Fruit fly (Drosophila melanogaster): ENCODE results near the gene rdgA.

The rdgA gene

dm6 chrX:8897859-8898427, 8.9 kb upstream of the rdgA start, which contains the start of gene Moe (continued):
- no peak for TF ChIP-seq CG8388 (GFP tag; optimal IDR thresholded peaks at IDR 0.05)
- TF ChIP-seq CG9215 (GFP tag; IDR thresholded peaks at IDR 0.05), result 0 out of 2 replicates have a peak, but pooled peaks have one; percentile 13
- 0 out of 4 replicates have a peak, but pooled peaks have one; percentile 41 for TF ChIP-seq chinmo (GFP tag; IDR thresholded peaks at IDR 0.05; ENCODE audit: partially characterized antibody)
- peak; percentile 89 for TF ChIP-seq CG42726 (GFP tag; IDR thresholded peaks at IDR 0.05; ENCODE audit: partially characterized antibody)
- no peak for TF ChIP-seq Asciz (GFP tag; optimal IDR thresholded peaks at IDR 0.05)
- TF ChIP-seq CG17912 (GFP tag; optimal IDR thresholded peaks at IDR 0.05), result no peak
- TF ChIP-seq CG16779 (GFP tag; IDR thresholded peaks at IDR 0.05), result no peak
- peak; percentile 52 for TF ChIP-seq CG32772 (GFP tag; IDR thresholded peaks at IDR 0.05)
- TF ChIP-seq CG8478 (optimal IDR thresholded peaks at IDR 0.05), result no peak
- no peak for TF ChIP-seq CG18619 (GFP tag; optimal IDR thresholded peaks at IDR 0.05)
- TF ChIP-seq oc (tag; optimal IDR thresholded peaks at IDR 0.05), result no peak
- no peak for TF ChIP-seq jing (GFP tag; optimal IDR thresholded peaks at IDR 0.05)
- TF ChIP-seq H15 (GFP tag; IDR thresholded peaks at IDR 0.05), result no peak
- TF ChIP-seq Bteb2 (GFP tag; optimal IDR thresholded peaks at IDR 0.05), result peak; percentile 31
- no peak for TF ChIP-seq ash1 (GFP tag; optimal IDR thresholded peaks at IDR 0.05)
- no peak for TF ChIP-seq CG6854 (GFP tag; optimal IDR thresholded peaks at IDR 0.05)
- TF ChIP-seq Ssrp (tag; optimal IDR thresholded peaks at IDR 0.05), result no peak
- no peak for TF ChIP-seq CG6813 (GFP tag; optimal IDR thresholded peaks at IDR 0.05)
- TF ChIP-seq Dref (GFP tag; IDR thresholded peaks at IDR 0.05), result peak; percentile 57
- no peak for TF ChIP-seq Hey (tag; optimal IDR thresholded peaks at IDR 0.05)
- no peak for TF ChIP-seq CG17568 (GFP tag; optimal IDR thresholded peaks at IDR 0.05)
- TF ChIP-seq Sox102F (GFP tag; optimal IDR thresholded peaks at IDR 0.05), result peak; percentile 21
- TF ChIP-seq sna (GFP tag; IDR thresholded peaks at IDR 0.05; ENCODE audit: partially characterized antibody), result peak; percentile 68; the same call in 1 of the 2 replicates
- peak; percentile 23 for TF ChIP-seq CG10147 (GFP tag; optimal IDR thresholded peaks at IDR 0.05)
- no peak for TF ChIP-seq lov (optimal IDR thresholded peaks at IDR 0.05)
- TF ChIP-seq lov (GFP tag; IDR thresholded peaks at IDR 0.05), result no peak
- TF ChIP-seq Aef1 (GFP tag; IDR thresholded peaks at IDR 0.05), result peak; percentile 37; the same call in 1 of the 3 replicates
- no peak for TF ChIP-seq CG12744 (GFP tag; optimal IDR thresholded peaks at IDR 0.05)
- peak; percentile 25 for TF ChIP-seq gfzf (GFP tag; optimal IDR thresholded peaks at IDR 0.05)
- peak; percentile 85 for TF ChIP-seq CG4617 (GFP tag; optimal IDR thresholded peaks at IDR 0.05; ENCODE audit: borderline replicate concordance)
- 0 out of 2 replicates have a peak, but pooled peaks have one; percentile 12 for TF ChIP-seq E2f1 (GFP tag; IDR thresholded peaks at IDR 0.05)
- TF ChIP-seq ranshi (GFP tag; IDR thresholded peaks at IDR 0.05), result no peak; the same call in 1 of the 2 replicates
- TF ChIP-seq CG30403 (GFP tag; optimal IDR thresholded peaks at IDR 0.05), result peak; percentile 71
- TF ChIP-seq Taf1 (GFP tag; IDR thresholded peaks at IDR 0.05), result no peak
- TF ChIP-seq slp2 (GFP tag; optimal IDR thresholded peaks at IDR 0.05), result peak; percentile 31
- peak; percentile 72 for TF ChIP-seq mam (GFP tag; optimal IDR thresholded peaks at IDR 0.05)
- TF ChIP-seq nerfin-2 (GFP tag; IDR thresholded peaks at IDR 0.05; ENCODE audit: partially characterized antibody), result peak; percentile 40; the same call in 1 of the 2 replicates
- peak; percentile 39 for TF ChIP-seq CG8924 (tag; optimal IDR thresholded peaks at IDR 0.05)
- TF ChIP-seq toy (GFP tag; IDR thresholded peaks at IDR 0.05), result no peak
- no peak for TF ChIP-seq Tbp (GFP tag; optimal IDR thresholded peaks at IDR 0.05)
- peak; percentile 93 for TF ChIP-seq cg (GFP tag; optimal IDR thresholded peaks at IDR 0.05)
- peak; percentile 59 for TF ChIP-seq CoRest (tag; optimal IDR thresholded peaks at IDR 0.05)
- no peak for TF ChIP-seq kah (GFP tag; optimal IDR thresholded peaks at IDR 0.05)
- TF ChIP-seq prd (optimal IDR thresholded peaks at IDR 0.05), result no peak
- TF ChIP-seq prd (GFP tag; IDR thresholded peaks at IDR 0.05), result peak; percentile 58; the same call in 2 of the 3 replicates
- no peak for TF ChIP-seq run (tag; optimal IDR thresholded peaks at IDR 0.05)
- TF ChIP-seq vvl (GFP tag; IDR thresholded peaks at IDR 0.05), result peak; percentile 39; the same call in 1 of the 2 replicates
- TF ChIP-seq nerfin-1 (tag; optimal IDR thresholded peaks at IDR 0.05), result peak; percentile 96
- peak; percentile 70 for TF ChIP-seq nmo (GFP tag; optimal IDR thresholded peaks at IDR 0.05)
- TF ChIP-seq Usf (GFP tag; optimal IDR thresholded peaks at IDR 0.05), result no peak

All from whole organism, embryonic.